Worm (Caenorhabditis elegans) whole organism, midembryonic: Measurements from ENCODE around the gene tbc-19.

ENCODE experiments used
- T22C8.4 ChIP-seq: fragments of 200-800 bp; sonication (Bioruptor generic); IDR thresholded peaks from 2 replicates; pipeline ENCODE4 v1.3.6; 2022; ENCODE audit warnings: missing genetic modification characterization, missing compliant biosample characterization
- flt-1 ChIP-seq: fragments of 200-800 bp; sonication (Bioruptor generic); IDR thresholded peaks from 2 replicates; pipeline ENCODE4 v1.3.6; 2022; ENCODE audit warnings: missing genetic modification characterization, missing compliant biosample characterization
- klf-2 ChIP-seq: fragments of 200-800 bp; sonication (Bioruptor generic); conservative IDR thresholded peaks from 2 replicates; pipeline ENCODE4 v1.3.6; 2022; ENCODE audit warnings: missing genetic modification reagents, missing genetic modification characterization, missing compliant biosample characterization
- med-1 ChIP-seq: sonication (generic microtip); optimal IDR thresholded peaks from 2 replicates; lab custom pipeline; 2017; ENCODE audit warnings: missing genetic modification characterization, mild to moderate bottlenecking, missing compliant biosample characterization, antibody characterized with exemption, missing genetic modification reagents; ENCODE audit not compliant: insufficient read depth
- ref-1 ChIP-seq: fragments of 200-800 bp; sonication (Bioruptor generic); conservative IDR thresholded peaks from 2 replicates; pipeline ENCODE4 v1.3.6; 2022; ENCODE audit warnings: missing genetic modification reagents, missing genetic modification characterization, missing compliant biosample characterization
- tab-1 ChIP-seq: fragments of 200-800 bp; sonication (Bioruptor generic); IDR thresholded peaks from 2 replicates; pipeline ENCODE4 v1.3.6; 2022; ENCODE audit warnings: missing genetic modification characterization, missing compliant biosample characterization
- ztf-23 ChIP-seq: fragments of 200-800 bp; sonication (Bioruptor generic); IDR thresholded peaks from 2 replicates; pipeline ENCODE4 v1.3.6; 2022; ENCODE audit warnings: missing genetic modification reagents, missing genetic modification characterization, missing compliant biosample characterization

DNA sequence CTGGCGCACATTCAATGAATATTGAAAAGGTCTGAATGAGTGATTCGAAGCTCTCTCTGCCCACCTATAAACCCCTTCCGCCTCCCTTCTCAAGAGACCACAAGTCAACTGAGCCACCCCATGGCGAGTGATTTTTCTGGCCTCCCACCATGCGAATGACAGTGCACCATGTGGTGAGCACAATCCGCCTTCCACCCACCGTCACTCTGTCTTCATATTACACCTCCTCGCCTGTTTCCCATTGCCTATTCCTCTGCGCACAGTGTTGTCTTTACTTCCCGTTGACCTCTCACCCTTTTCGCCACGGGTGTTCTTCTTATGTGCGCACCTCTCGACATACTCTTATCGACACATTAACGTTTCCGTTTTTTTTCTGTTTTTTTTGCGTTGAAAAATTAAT is 14.6 kb upstream of the tbc-19 start:
- TF ChIP-seq ztf-23 (GFP tag; lab: Robert Waterston, UW) (no peak), ref-1 (GFP tag; lab: Robert Waterston, UW) (no peak), med-1 (GFP tag; lab: Kevin White, UChicago) (no peak), flt-1 (GFP tag; lab: Robert Waterston, UW) (no peak), tab-1 (GFP tag; lab: Robert Waterston, UW) (no peak), klf-2 (GFP tag; lab: Robert Waterston, UW) (no peak), T22C8.4 (no peak)
